Worm (Caenorhabditis elegans): ENCODE measurements around the gene srab-8.

DNA sequence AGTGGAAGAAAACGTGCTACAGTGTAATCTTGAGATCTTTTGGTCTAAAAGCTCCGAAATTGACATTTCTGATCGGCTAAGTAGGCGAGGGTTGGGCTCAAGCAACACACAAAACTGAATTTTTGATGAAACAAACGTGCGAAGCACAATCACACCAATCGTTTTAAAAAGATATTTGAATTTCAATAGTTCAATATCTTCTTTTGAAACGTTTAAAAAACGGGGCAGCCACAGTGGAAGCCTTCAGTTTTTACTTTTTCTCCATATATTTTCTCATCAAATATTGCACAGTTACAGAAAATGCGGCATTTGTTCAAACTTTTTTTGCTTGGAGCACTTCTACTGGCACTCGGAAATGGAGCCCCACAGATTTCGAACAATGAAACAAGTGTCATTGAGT is 10.0 kb upstream of the srab-8 start, which contains the start of gene C36C5.4:
- no peak for TF ChIP-seq ztf-18 (tag; optimal IDR thresholded peaks at IDR 0.05)
- no peak for TF ChIP-seq lir-1 (GFP tag; conservative IDR thresholded peaks at IDR 0.05)
- no peak for TF ChIP-seq attf-6 (GFP tag; IDR thresholded peaks at IDR 0.05)
